Worm (Caenorhabditis elegans) whole organism, late embryonic: ENCODE data around the gene str-109.

Source experiments
- C08G9.2 ChIP-seq: sonication (generic microtip); optimal IDR thresholded peaks from 2 replicates; lab custom pipeline; 2016; ENCODE audit warnings: mild to moderate bottlenecking, missing genetic modification characterization, moderate library complexity, missing compliant biosample characterization
- F13H6.1 ChIP-seq: sonication (generic microtip); optimal IDR thresholded peaks from 2 replicates; lab custom pipeline; 2016; ENCODE audit warnings: missing genetic modification characterization, missing compliant biosample characterization
- K09A11.1 ChIP-seq: sonication (generic microtip); optimal IDR thresholded peaks from 2 replicates; lab custom pipeline; 2017; ENCODE audit warnings: antibody characterized with exemption, mild to moderate bottlenecking, missing genetic modification characterization, missing compliant biosample characterization; ENCODE audit not compliant: insufficient read depth
- T23F11.4 ChIP-seq: fragments of 200-800 bp; sonication (Bioruptor generic); optimal IDR thresholded peaks from 2 replicates; lab custom pipeline; 2018; ENCODE audit warnings: mild to moderate bottlenecking, missing genetic modification characterization, missing compliant biosample characterization
- Y22D7AL.16 ChIP-seq: sonication (generic microtip); optimal IDR thresholded peaks from 2 replicates; lab custom pipeline; 2016; ENCODE audit warnings: missing genetic modification characterization, missing compliant biosample characterization
- ahr-1 ChIP-seq: sonication (generic microtip); optimal IDR thresholded peaks from 2 replicates; lab custom pipeline; 2016; ENCODE audit warnings: missing genetic modification characterization, missing compliant biosample characterization
- ama-1 ChIP-seq: fragments of 150-350 bp; optimal IDR thresholded peaks from 2 replicates; lab custom pipeline; 2014
- ceh-14 ChIP-seq: sonication (generic microtip); optimal IDR thresholded peaks from 2 replicates; lab custom pipeline; 2016; ENCODE audit warnings: missing genotype, missing genetic modification characterization, missing compliant biosample characterization
- ceh-18 ChIP-seq: sonication (generic microtip); optimal IDR thresholded peaks from 2 replicates; lab custom pipeline; 2016; ENCODE audit warnings: missing genetic modification characterization, missing compliant biosample characterization
- ceh-2 ChIP-seq: sonication (generic microtip); optimal IDR thresholded peaks from 2 replicates; lab custom pipeline; 2016; ENCODE audit warnings: missing genotype, missing genetic modification characterization, missing compliant biosample characterization
- ceh-22 ChIP-seq: sonication (generic microtip); optimal IDR thresholded peaks from 2 replicates; lab custom pipeline; 2017; ENCODE audit warnings: missing biosample characterization, missing genetic modification characterization
- ceh-45 ChIP-seq: fragments of 200-800 bp; sonication (Bioruptor generic); IDR thresholded peaks from 2 replicates; pipeline ENCODE4 v1.3.6; 2022; ENCODE audit warnings: missing genetic modification reagents, missing genetic modification characterization, missing compliant biosample characterization
- ceh-48 ChIP-seq: sonication (generic microtip); optimal IDR thresholded peaks from 2 replicates; lab custom pipeline; 2016; ENCODE audit warnings: missing genetic modification characterization, inconsistent platforms, missing compliant biosample characterization
- ceh-9 ChIP-seq: sonication (generic microtip); optimal IDR thresholded peaks from 2 replicates; lab custom pipeline; 2016; ENCODE audit warnings: mild to moderate bottlenecking, missing genetic modification characterization, inconsistent platforms, missing compliant biosample characterization
- dmd-4 ChIP-seq: sonication (generic microtip); optimal IDR thresholded peaks from 2 replicates; lab custom pipeline; 2016; ENCODE audit warnings: borderline replicate concordance, missing genetic modification characterization, missing compliant biosample characterization
- elt-2 ChIP-seq: sonication (generic microtip); optimal IDR thresholded peaks from 2 replicates; lab custom pipeline; 2016; ENCODE audit warnings: missing genetic modification reagents, missing genetic modification characterization, missing compliant biosample characterization
- elt-4 ChIP-seq: sonication (generic microtip); optimal IDR thresholded peaks from 2 replicates; lab custom pipeline; 2016; ENCODE audit warnings: missing genetic modification characterization, missing compliant biosample characterization
- ets-4 ChIP-seq: sonication (generic microtip); optimal IDR thresholded peaks from 2 replicates; lab custom pipeline; 2016; ENCODE audit warnings: missing genetic modification characterization, missing compliant biosample characterization
- eyg-1 ChIP-seq: sonication (generic microtip); optimal IDR thresholded peaks from 2 replicates; lab custom pipeline; 2016; ENCODE audit warnings: missing genotype, missing genetic modification characterization, missing compliant biosample characterization
- fax-1 ChIP-seq: sonication (generic microtip); optimal IDR thresholded peaks from 2 replicates; lab custom pipeline; 2016; ENCODE audit warnings: missing genotype, missing genetic modification characterization, missing compliant biosample characterization
- fkh-10 ChIP-seq: fragments of 150-350 bp; optimal IDR thresholded peaks from 2 replicates; lab custom pipeline; 2014; ENCODE audit warnings: missing biosample characterization, missing genetic modification reagents, missing genetic modification characterization
- gmeb-2 ChIP-seq: sonication (generic microtip); optimal IDR thresholded peaks from 2 replicates; lab custom pipeline; 2016; ENCODE audit warnings: missing genetic modification characterization, inconsistent platforms, missing compliant biosample characterization
- hlh-15 ChIP-seq: sonication (generic microtip); optimal IDR thresholded peaks from 2 replicates; lab custom pipeline; 2016; ENCODE audit warnings: missing genetic modification characterization, missing compliant biosample characterization
- hlh-30 ChIP-seq: sonication (generic microtip); optimal IDR thresholded peaks from 2 replicates; lab custom pipeline; 2017; ENCODE audit warnings: antibody characterized with exemption, missing genetic modification characterization, missing compliant biosample characterization; ENCODE audit not compliant: insufficient read depth
- madf-2 ChIP-seq: sonication (generic microtip); optimal IDR thresholded peaks from 2 replicates; lab custom pipeline; 2017; ENCODE audit warnings: missing genetic modification characterization, missing compliant biosample characterization
- mec-3 ChIP-seq: sonication (generic microtip); optimal IDR thresholded peaks from 2 replicates; lab custom pipeline; 2016; ENCODE audit warnings: borderline replicate concordance, missing genetic modification characterization, missing compliant biosample characterization
- nfya-1 ChIP-seq: sonication (generic microtip); optimal IDR thresholded peaks from 2 replicates; lab custom pipeline; 2017; ENCODE audit warnings: missing genetic modification characterization, mild to moderate bottlenecking, missing compliant biosample characterization, antibody characterized with exemption, moderate library complexity
- nhr-11 ChIP-seq: fragments of 150-350 bp; optimal IDR thresholded peaks from 2 replicates; lab custom pipeline; 2014; ENCODE audit warnings: missing biosample characterization, missing genetic modification characterization
- nhr-232 ChIP-seq: sonication (generic microtip); optimal IDR thresholded peaks from 2 replicates; lab custom pipeline; 2016; ENCODE audit warnings: missing genetic modification characterization, missing compliant biosample characterization
- odd-2 ChIP-seq: sonication (generic microtip); optimal IDR thresholded peaks from 2 replicates; lab custom pipeline; 2017; ENCODE audit warnings: antibody characterized with exemption, mild to moderate bottlenecking, missing genetic modification characterization, missing compliant biosample characterization
- pag-3 ChIP-seq: sonication (generic microtip); optimal IDR thresholded peaks from 2 replicates; lab custom pipeline; 2016; ENCODE audit warnings: missing compliant biosample characterization, missing genetic modification characterization, borderline replicate concordance
- pat-9 ChIP-seq: fragments of 200-800 bp; sonication (Bioruptor generic); optimal IDR thresholded peaks from 2 replicates; lab custom pipeline; 2018; ENCODE audit warnings: mild to moderate bottlenecking, missing genetic modification characterization, moderate library complexity, missing compliant biosample characterization
- pax-1 ChIP-seq: fragments of 150-350 bp; optimal IDR thresholded peaks from 2 replicates; lab custom pipeline; 2014; ENCODE audit warnings: missing biosample characterization, missing genetic modification characterization
- pha-2 ChIP-seq: sonication (generic microtip); optimal IDR thresholded peaks from 2 replicates; lab custom pipeline; 2017; ENCODE audit warnings: mild to moderate bottlenecking, missing genetic modification characterization, missing compliant biosample characterization
- pqm-1 ChIP-seq: sonication (generic microtip); optimal IDR thresholded peaks from 2 replicates; lab custom pipeline; 2016; ENCODE audit warnings: missing genetic modification characterization, missing compliant biosample characterization
- pros-1 ChIP-seq: fragments of 150-350 bp; optimal IDR thresholded peaks from 2 replicates; lab custom pipeline; 2014; ENCODE audit warnings: missing biosample characterization, missing genetic modification reagents, missing genetic modification characterization
- ref-2 ChIP-seq: sonication (generic microtip); optimal IDR thresholded peaks from 2 replicates; lab custom pipeline; 2016; ENCODE audit warnings: missing genetic modification characterization, missing compliant biosample characterization
- rnt-1 ChIP-seq: sonication (generic microtip); optimal IDR thresholded peaks from 2 replicates; lab custom pipeline; 2016; ENCODE audit warnings: missing genetic modification characterization, missing compliant biosample characterization
- sox-2 ChIP-seq: fragments of 200-800 bp; sonication (Bioruptor generic); IDR thresholded peaks from 2 replicates; pipeline ENCODE4 v1.3.6; 2022; ENCODE audit warnings: missing genetic modification reagents, missing genetic modification characterization, missing compliant biosample characterization
- ttx-3 ChIP-seq: sonication (generic microtip); optimal IDR thresholded peaks from 2 replicates; lab custom pipeline; 2016; ENCODE audit warnings: missing genetic modification reagents, missing genetic modification characterization, missing compliant biosample characterization
- unc-86 ChIP-seq: sonication (generic microtip); optimal IDR thresholded peaks from 2 replicates; lab custom pipeline; 2016; ENCODE audit warnings: missing genetic modification characterization, missing compliant biosample characterization

The str-109 gene

DNA sequence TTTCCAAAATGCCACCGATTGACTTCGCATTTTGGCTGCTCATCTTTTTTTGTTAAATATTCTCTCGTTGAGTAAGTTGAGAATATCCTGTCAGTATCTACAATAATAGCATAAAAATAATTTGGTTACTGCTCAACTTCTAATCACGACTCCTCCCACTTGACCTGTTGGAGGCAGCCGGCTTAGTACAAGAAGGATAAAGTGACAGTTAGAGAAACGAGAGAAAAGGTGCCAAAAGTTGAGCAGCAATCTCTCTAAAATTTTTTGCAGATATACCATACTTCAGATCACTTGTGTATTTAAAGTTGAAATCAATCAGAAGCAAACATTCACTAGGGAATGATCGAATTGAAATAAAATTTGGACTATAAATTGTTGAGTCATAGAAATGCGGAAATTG, 37.3 kb downstream of the str-109 start, which contains the start of gene nhr-111:
Gene nhr-111 (minus strand): TSS at position 101 of the 400 bp plus-strand sequence.
- no peak for TF ChIP-seq ceh-45 (GFP tag; lab: Robert Waterston, UW)
- no peak for TF ChIP-seq ama-1
- no peak for TF ChIP-seq ceh-22
- TF ChIP-seq elt-2 (tag; lab: Kevin White, UChicago) = no peak
- TF ChIP-seq F13H6.1 (tag; lab: Kevin White, UChicago) = no peak
- no peak for TF ChIP-seq pqm-1
- no peak for TF ChIP-seq hlh-30 (tag; lab: Kevin White, UChicago)
- TF ChIP-seq C08G9.2 (tag; lab: Kevin White, UChicago) = no peak
- no peak for TF ChIP-seq gmeb-2 (tag; lab: Kevin White, UChicago)
- no peak for TF ChIP-seq hlh-15 (tag; lab: Kevin White, UChicago)

DNA sequence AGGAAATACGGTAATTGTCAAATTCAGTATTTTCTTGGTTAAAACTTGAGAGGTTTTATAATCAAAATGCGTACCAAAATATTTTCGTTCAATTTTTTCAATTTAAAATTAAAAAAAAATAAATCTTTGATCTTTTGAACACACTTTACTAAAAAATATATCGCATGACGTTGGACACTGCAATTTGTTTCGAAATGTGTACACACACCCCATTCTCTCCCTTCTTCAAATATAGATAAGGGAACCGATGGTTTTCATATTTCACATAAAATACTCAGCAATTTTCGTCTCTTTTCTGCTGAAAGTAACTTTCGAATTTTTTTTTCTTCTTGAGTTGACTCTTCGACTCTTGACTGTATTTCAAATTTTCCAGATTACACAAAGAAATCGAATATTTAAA, 40.6 kb downstream of the str-109 start:
- TF ChIP-seq ceh-14 (tag; lab: Kevin White, UChicago) = no peak
- no peak for TF ChIP-seq pax-1 (tag; lab: Kevin White, UChicago)
- no peak for TF ChIP-seq ceh-18 (tag; lab: Kevin White, UChicago)
- no peak for TF ChIP-seq nhr-11
- no peak for TF ChIP-seq ahr-1 (tag; lab: Kevin White, UChicago)
- no peak for TF ChIP-seq unc-86 (tag; lab: Kevin White, UChicago)
- TF ChIP-seq ets-4 (tag; lab: Kevin White, UChicago) = no peak
- TF ChIP-seq mec-3 (tag; lab: Kevin White, UChicago) = no peak
- no peak for TF ChIP-seq madf-2 (tag; lab: Kevin White, UChicago)
- no peak for TF ChIP-seq pros-1 (tag; lab: Kevin White, UChicago)
- TF ChIP-seq eyg-1 = no peak
- no peak for TF ChIP-seq Y22D7AL.16 (tag; lab: Kevin White, UChicago)
- no peak for TF ChIP-seq ref-2 (tag; lab: Kevin White, UChicago)
- no peak for TF ChIP-seq ceh-48 (tag; lab: Kevin White, UChicago)
- TF ChIP-seq, all 69 proteins: peak for 0

DNA sequence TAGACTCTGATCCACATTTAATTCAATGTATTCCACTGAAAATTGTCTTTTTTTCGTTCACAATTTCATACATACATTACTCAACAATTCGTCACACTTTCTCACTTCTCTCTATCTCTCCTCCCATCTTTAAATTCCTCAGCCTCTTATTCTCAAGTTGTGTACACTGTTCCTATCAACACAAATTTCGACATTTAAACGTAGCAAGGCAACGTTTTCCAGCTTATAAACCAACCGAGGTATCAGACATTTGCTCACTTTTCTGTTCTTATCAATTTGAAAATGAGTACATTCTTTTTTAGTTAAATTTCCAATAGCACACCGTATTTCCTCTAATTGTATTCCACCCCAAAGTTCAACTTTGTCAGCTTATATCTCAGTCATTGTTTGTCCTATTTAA, 41.1 kb downstream of the str-109 start, which contains the start of gene skr-3:
Gene skr-3 (plus strand): TSS at position 163 of the 400 bp plus-strand sequence.
- TF ChIP-seq rnt-1 (tag; lab: Kevin White, UChicago) (no peak), pha-2 (tag; lab: Kevin White, UChicago) (no peak), ceh-45 (GFP tag; lab: Robert Waterston, UW) (no peak), elt-4 (tag; lab: Kevin White, UChicago) (no peak), fkh-10 (GFP tag; lab: Kevin White, UChicago) (no peak), pat-9 (tag; lab: Kevin White, UChicago) (no peak), nhr-232 (no peak), K09A11.1 (tag; lab: Kevin White, UChicago) (no peak), T23F11.4 (GFP tag; lab: Kevin White, UChicago) (no peak), pag-3 (tag; lab: Kevin White, UChicago) (no peak), ceh-2 (tag; lab: Kevin White, UChicago) (no peak), pqm-1 (no peak), C08G9.2 (tag; lab: Kevin White, UChicago) (no peak)

DNA sequence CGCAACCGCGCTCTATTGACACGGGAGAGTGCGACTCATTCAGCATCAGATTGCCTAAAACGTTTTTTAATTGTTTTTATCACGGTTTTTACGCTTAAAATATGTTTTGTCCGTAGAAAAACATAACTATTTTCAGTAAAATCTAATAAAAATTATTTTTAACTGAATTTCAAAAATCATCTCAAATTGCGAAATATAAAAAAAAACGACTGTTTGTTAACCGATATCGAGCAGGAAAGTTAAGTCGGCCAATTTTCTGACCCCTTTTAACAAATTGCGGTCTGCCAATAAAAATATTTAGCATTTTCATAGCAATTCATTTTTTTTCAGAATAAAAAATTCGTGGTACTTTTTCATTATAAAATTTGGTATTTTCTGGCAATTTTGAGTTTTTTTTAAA, 41.5 kb downstream of the str-109 start:
- no peak for TF ChIP-seq sox-2
- TF ChIP-seq ref-2 (tag; lab: Kevin White, UChicago) = no peak
- TF ChIP-seq K09A11.1 (tag; lab: Kevin White, UChicago) = no peak
- TF ChIP-seq ceh-9 = no peak
- no peak for TF ChIP-seq ama-1
- TF ChIP-seq odd-2 = no peak
- no peak for TF ChIP-seq nhr-11
- no peak for TF ChIP-seq nfya-1 (tag; lab: Kevin White, UChicago)
- no peak for TF ChIP-seq dmd-4 (tag; lab: Kevin White, UChicago)
- no peak for TF ChIP-seq fax-1 (tag; lab: Kevin White, UChicago)
- no peak for TF ChIP-seq ttx-3
- no peak for TF ChIP-seq C08G9.2 (tag; lab: Kevin White, UChicago)
- TF ChIP-seq ceh-2 (tag; lab: Kevin White, UChicago) = no peak
